Fruit fly (Drosophila melanogaster) whole organism, adult: ENCODE measurements around the gene CG15431.

Experiments
- CG14711 ChIP-seq: fragments of 200-800 bp; sonication (Bioruptor generic); optimal IDR thresholded peaks from 2 replicates; lab custom pipeline; 2018; ENCODE audit warnings: missing biosample characterization, mild to moderate bottlenecking, missing genetic modification characterization, moderate library complexity
- CG1620 ChIP-seq: fragments of 200-800 bp; sonication (Bioruptor generic); optimal IDR thresholded peaks from 2 replicates; lab custom pipeline; 2016; ENCODE audit warnings: missing biosample characterization, missing genetic modification characterization
- CG7045 ChIP-seq: fragments of 200-800 bp; sonication (Bioruptor generic); optimal IDR thresholded peaks from 2 replicates; lab custom pipeline; 2017; ENCODE audit warnings: missing biosample characterization, mild to moderate bottlenecking, missing genetic modification characterization
- Crg-1 ChIP-seq: fragments of 200-800 bp; sonication (Bioruptor generic); optimal IDR thresholded peaks from 2 replicates; lab custom pipeline; 2016; ENCODE audit warnings: missing biosample characterization, missing genetic modification characterization
- Mnt ChIP-seq: fragments of 200-800 bp; sonication (Bioruptor generic); optimal IDR thresholded peaks from 2 replicates; lab custom pipeline; 2016; ENCODE audit warnings: missing biosample characterization, mild to moderate bottlenecking, missing genetic modification characterization
- kay ChIP-seq: fragments of 200-800 bp; sonication (Bioruptor generic); peaks from one replicate; lab custom pipeline; 2016; ENCODE audit warnings: missing biosample characterization, missing genetic modification characterization, borderline replicate concordance
- ovo ChIP-seq: fragments of 200-800 bp; sonication (Bioruptor generic); optimal IDR thresholded peaks from 2 replicates; lab custom pipeline; 2016; ENCODE audit warnings: missing biosample characterization, missing genetic modification characterization
- pad ChIP-seq: fragments of 200-800 bp; sonication (Bioruptor generic); optimal IDR thresholded peaks from 3 replicates; lab custom pipeline; 2017; ENCODE audit warnings: missing biosample characterization, missing genetic modification characterization, mild to moderate bottlenecking, moderate library complexity, missing genetic modification reagents

DNA sequence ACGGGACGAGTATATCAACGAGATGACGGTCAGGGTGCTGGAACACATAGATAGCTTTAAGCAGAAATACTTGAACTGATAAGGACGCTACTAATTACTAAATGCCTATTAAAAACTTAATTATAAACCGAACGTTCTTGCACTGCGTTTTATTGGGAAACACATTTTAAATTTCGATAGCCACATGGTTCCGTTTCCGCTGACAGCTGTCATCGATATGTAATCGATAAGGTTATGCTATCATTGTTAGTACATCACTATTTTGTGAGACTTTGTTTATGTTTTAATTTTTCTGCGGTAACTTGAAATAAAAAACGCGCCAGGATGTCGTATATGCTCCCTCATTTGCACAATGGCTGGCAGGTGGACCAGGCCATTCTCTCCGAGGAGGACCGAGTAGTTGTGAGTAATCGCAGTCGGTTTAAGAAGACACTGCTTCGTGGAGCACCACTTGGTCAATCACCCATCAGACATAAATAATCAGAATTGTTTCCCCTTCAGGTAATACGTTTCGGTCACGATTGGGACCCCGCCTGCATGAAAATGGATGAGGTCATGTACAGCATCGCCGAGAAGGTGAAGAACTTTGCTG is 38.0 kb downstream of the CG15431 start, which contains the start of gene Dim1:
- TF ChIP-seq Crg-1 (GFP tag; lab: Kevin White, UChicago) (no peak), kay (GFP tag; lab: Kevin White, UChicago) (no peak), CG14711 (tag; lab: Kevin White, UChicago) (no peak), pad (no peak), ovo (GFP tag; lab: Kevin White, UChicago) (no peak), CG7045 (GFP tag; lab: Kevin White, UChicago) (no peak), Mnt (GFP tag; lab: Kevin White, UChicago) (no peak), CG1620 (no peak)
